Fruit fly (Drosophila melanogaster): ENCODE results near the gene CG32333.

- TF ChIP-seq CG8478 (optimal IDR thresholded peaks at IDR 0.05), result no peak
- no peak for TF ChIP-seq usp (GFP tag; optimal IDR thresholded peaks at IDR 0.05)
- no peak for TF ChIP-seq EcR (GFP tag; optimal IDR thresholded peaks at IDR 0.05)
- no peak for TF ChIP-seq psq (optimal IDR thresholded peaks at IDR 0.05)
These were observed 45.3 kb downstream of the CG32333 start for dm6 chr3L:1320931-1321556.

Data from whole organism.